Fruit fly (Drosophila melanogaster) whole organism: ENCODE results near the gene CG43231.

Source experiments
- CG8478 ChIP-seq: fragments of >200 bp; optimal IDR thresholded peaks from 2 replicates; lab custom pipeline; 2018; ENCODE audit warnings: inconsistent platforms
- Dll ChIP-seq: fragments of >200 bp; optimal IDR thresholded peaks from 2 replicates; lab custom pipeline; 2017
- EcR ChIP-seq, 2 experiments: fragments of >200 bp; optimal IDR thresholded peaks; 2 replicates each; lab custom pipeline; 2017; ENCODE audit warnings: missing biosample characterization in 2 of 2, missing genetic modification characterization in 2 of 2, missing genetic modification reagents in 2 of 2
- pan ChIP-seq: fragments of >200 bp; optimal IDR thresholded peaks from 2 replicates; lab custom pipeline; 2017
- psq ChIP-seq: fragments of >200 bp; optimal IDR thresholded peaks from 2 replicates; lab custom pipeline; 2017
- usp ChIP-seq: fragments of >200 bp; optimal IDR thresholded peaks from 2 replicates; lab custom pipeline; 2017; ENCODE audit warnings: missing biosample characterization, missing genetic modification characterization, mixed read lengths

The CG43231 gene

DNA sequence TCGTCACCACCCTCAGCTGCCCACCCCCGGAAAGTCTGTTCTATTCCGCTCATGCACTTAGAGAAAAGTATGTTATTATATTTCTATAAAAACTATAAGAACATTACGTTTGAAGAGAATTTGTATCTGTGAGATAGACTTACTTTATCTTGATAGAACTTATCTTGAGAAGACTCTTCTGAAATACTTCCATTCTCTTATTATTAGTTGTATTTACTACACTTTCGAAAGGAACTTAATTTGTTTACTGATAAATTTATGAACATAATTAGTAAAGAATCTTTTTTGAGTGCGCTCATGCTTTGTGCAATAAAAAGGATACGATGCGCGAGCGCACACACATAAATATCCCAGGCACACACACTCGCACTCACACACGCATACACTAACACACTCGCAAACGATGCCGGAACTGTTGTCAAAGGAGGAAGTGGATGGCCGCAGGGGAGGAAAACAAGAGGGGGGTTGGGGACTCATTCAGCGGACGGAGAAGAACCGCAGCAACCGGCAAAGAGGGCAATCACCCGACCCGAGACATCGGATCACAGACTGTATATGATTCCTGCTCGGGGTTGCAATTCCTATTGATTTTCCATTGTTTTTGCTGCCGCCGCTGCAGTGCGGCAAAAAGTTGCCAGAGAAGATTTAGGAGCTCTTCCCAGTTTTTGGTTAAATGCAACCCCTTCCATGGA is 42.8 kb downstream of the CG43231 start:
- TF ChIP-seq pan (lab: Kevin White, UChicago) (no peak), EcR (GFP tag; optimal IDR thresholded peaks at IDR 0.05; lab: Kevin White, UChicago) (peak in 1 of 2 experiments; percentile 47)

DNA sequence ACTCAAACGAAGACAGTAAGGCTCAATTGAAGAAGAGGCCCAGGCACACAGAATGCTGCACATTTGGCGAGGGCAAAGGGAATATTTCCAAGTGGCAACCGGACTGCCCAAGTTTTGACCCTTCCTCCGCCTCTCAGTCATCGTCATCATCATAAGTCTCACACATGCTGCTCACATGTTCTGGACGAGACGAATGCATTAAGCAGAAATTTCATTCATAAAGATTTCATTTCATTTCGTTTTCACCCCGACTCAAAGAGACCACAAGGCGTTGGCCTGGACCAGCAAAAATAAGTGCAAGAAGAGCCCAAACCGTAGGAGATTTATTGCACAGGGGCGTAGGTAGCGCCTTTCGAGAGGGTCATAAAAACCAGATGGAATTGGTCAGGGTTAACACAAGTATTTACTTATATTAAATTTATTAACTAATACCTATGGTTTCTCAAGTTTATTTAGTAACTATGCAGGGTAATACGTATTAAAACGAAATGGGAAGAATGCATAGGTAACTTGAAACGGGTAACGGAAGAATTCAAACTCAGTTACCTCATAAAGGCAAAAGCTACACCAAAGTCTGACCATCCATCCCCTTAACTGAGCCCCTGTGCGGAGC is 44.4 kb downstream of the CG43231 start:
- TF ChIP-seq pan (lab: Kevin White, UChicago) (no peak), Dll (lab: Kevin White, UChicago) (no peak), CG8478 (lab: Kevin White, UChicago) (no peak), usp (GFP tag; lab: Kevin White, UChicago) (no peak), EcR (GFP tag; optimal IDR thresholded peaks at IDR 0.05; lab: Kevin White, UChicago) (no peak), psq (lab: Kevin White, UChicago) (no peak)

DNA sequence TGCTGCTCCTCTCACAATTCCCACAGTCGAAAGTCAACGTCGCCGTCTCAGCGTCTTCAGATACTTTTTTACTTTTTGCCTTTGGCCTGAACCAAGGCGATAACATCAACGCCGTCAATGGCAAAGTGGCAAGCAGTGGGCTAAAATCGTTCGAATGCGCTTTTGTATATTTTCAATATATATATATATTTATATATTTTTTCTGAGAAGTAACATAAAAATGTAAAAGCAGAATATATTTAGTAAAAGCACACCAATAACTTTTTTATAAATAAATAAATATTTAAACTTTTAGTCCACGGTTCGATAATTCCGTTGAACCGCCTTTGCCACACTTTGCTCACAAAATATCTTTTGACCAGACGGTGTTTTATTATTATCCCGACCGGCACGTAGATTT is 45.7 kb downstream of the CG43231 start:
- no peak for TF ChIP-seq psq (lab: Kevin White, UChicago)

DNA sequence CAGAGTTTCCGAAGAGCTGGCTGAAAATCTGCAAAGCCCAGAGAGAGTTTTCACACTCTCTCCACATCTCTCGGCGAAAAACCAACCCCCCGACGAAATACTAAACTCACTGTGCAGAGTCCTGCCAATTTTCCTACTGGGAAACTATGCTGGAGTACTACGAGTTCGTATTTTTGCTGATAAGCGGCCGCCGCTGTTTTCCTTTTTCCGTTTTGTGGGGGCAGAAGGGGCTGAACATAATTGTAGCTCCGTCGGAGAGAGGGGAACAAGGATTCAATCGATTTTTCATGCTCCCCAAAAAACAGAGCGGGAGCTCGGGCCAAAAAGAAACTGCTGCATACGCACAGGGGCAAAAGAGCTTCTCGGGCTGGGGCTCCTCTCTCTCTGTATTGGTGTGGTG is 46.7 kb downstream of the CG43231 start:
- TF ChIP-seq psq (lab: Kevin White, UChicago) (no peak), Dll (lab: Kevin White, UChicago) (no peak), EcR (GFP tag; optimal IDR thresholded peaks at IDR 0.05; lab: Kevin White, UChicago) (no peak), CG8478 (lab: Kevin White, UChicago) (no peak), usp (GFP tag; lab: Kevin White, UChicago) (no peak), pan (lab: Kevin White, UChicago) (no peak)

DNA sequence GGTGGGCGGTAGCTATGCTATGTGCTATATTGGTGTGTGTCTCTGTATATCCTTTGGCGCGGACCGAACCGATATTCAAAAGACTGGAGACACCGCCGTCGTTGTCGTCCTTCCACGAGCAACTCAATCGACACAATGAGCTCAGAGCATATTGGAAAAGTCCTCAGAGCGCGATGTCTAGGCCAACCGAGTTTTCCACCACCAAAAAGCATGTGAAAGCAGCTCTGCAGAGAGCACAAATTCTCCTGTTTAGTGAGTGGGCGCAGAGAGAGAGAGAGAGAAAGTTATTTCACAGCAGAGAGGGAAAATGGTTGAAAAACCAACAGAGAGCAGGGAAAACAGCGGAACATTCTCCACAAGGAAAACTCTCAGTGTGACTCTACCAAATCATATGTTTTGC is 47.9 kb downstream of the CG43231 start:
- TF ChIP-seq psq (lab: Kevin White, UChicago): no peak
- no peak for TF ChIP-seq pan (lab: Kevin White, UChicago)
- no peak for TF ChIP-seq CG8478 (lab: Kevin White, UChicago)
- no peak for TF ChIP-seq Dll (lab: Kevin White, UChicago)
- TF ChIP-seq usp (GFP tag; lab: Kevin White, UChicago): no peak
- no peak for TF ChIP-seq EcR (GFP tag; optimal IDR thresholded peaks at IDR 0.05; lab: Kevin White, UChicago)

DNA sequence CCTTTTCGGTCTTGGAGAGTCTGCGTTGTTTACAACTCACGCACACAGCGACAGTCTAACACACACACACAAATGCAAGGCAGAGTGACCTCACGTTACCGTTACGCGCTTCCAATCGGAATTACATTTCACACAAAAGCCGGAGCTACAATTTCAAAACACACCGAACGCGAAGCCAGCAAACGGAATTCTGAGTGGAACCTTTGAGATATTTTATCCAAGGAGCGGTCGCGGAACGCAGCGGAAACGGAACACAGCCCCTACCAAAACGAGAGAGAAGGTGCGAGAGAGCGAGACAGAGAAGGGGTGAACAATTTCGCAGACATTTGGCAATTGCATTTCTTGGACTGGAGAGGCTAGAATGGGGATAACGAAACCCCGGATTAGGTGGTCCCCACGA is 49.6 kb downstream of the CG43231 start:
- TF ChIP-seq EcR (GFP tag; optimal IDR thresholded peaks at IDR 0.05; lab: Kevin White, UChicago): no peak
- no peak for TF ChIP-seq psq (lab: Kevin White, UChicago)
- TF ChIP-seq usp (GFP tag; lab: Kevin White, UChicago): no peak
- no peak for TF ChIP-seq Dll (lab: Kevin White, UChicago)
- no peak for TF ChIP-seq CG8478 (lab: Kevin White, UChicago)

DNA sequence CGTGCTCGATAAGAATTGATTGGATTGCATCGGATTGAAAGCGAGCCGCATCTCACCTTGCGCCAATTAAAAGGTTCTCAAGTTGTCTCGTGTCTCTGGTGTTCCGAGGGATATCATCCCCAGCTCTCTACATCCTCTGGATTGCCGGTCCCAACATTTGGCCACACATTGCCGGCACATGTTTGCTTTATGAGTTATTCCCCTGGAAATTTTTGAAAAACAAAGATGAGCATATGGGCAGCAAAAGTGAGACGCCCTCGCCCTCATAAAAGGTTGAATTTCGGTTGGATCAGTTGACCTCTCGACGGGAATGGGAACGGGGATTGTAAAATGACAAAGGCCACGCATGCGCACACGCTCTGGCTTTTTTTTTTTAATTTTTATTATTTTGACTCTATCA is 51.1 kb downstream of the CG43231 start:
- TF ChIP-seq EcR (GFP tag; optimal IDR thresholded peaks at IDR 0.05; lab: Kevin White, UChicago): no peak
- no peak for TF ChIP-seq Dll (lab: Kevin White, UChicago)
- no peak for TF ChIP-seq CG8478 (lab: Kevin White, UChicago)
- no peak for TF ChIP-seq psq (lab: Kevin White, UChicago)
- no peak for TF ChIP-seq pan (lab: Kevin White, UChicago)
- no peak for TF ChIP-seq usp (GFP tag; lab: Kevin White, UChicago)
